Worm (Caenorhabditis elegans) whole organism, L4 larva: Measurements from ENCODE around the gene srbc-79.

Experiments
- F10B5.3 ChIP-seq: sonication (generic microtip); optimal IDR thresholded peaks from 2 replicates; lab custom pipeline; 2016; ENCODE audit warnings: mild to moderate bottlenecking, missing genetic modification characterization, missing compliant biosample characterization
- F26F4.8 ChIP-seq: fragments of 200-800 bp; sonication (Bioruptor generic); conservative IDR thresholded peaks from 2 replicates; pipeline ENCODE4 v1.3.6; 2022; ENCODE audit warnings: missing genetic modification characterization, missing compliant biosample characterization
- F44E2.7 ChIP-seq: fragments of 200-800 bp; sonication (Bioruptor generic); IDR thresholded peaks from 2 replicates; pipeline ENCODE4 v2.1.2; 2022; ENCODE audit warnings: missing genetic modification characterization, missing compliant biosample characterization
- F49E8.2 ChIP-seq: sonication (generic microtip); optimal IDR thresholded peaks from 2 replicates; lab custom pipeline; 2016; ENCODE audit warnings: missing compliant biosample characterization, mild to moderate bottlenecking, missing genetic modification characterization, borderline replicate concordance
- Y48G9A.11 ChIP-seq: fragments of 200-800 bp; sonication (Bioruptor generic); IDR thresholded peaks from 2 replicates; pipeline ENCODE4 v1.3.6; 2022; ENCODE audit warnings: missing genetic modification reagents, missing genetic modification characterization, missing compliant biosample characterization
- Y5F2A.4 ChIP-seq: fragments of 200-800 bp; sonication (Bioruptor generic); optimal IDR thresholded peaks from 2 replicates; lab custom pipeline; 2018; ENCODE audit warnings: mild to moderate bottlenecking, missing genetic modification characterization, missing compliant biosample characterization
- Y75B8A.6 ChIP-seq: fragments of 200-800 bp; sonication (Bioruptor generic); IDR thresholded peaks from 2 replicates; pipeline ENCODE4 v1.3.6; 2022; ENCODE audit warnings: missing genetic modification reagents, missing genetic modification characterization, missing compliant biosample characterization
- aha-1 ChIP-seq: fragments of 150-350 bp; peaks from one replicate; lab custom pipeline; 2014; ENCODE audit warnings: missing biosample characterization, missing genetic modification characterization
- ceh-28 ChIP-seq: fragments of 150-350 bp; optimal IDR thresholded peaks from 2 replicates; lab custom pipeline; 2014; ENCODE audit warnings: missing biosample characterization, missing genetic modification reagents, missing genetic modification characterization
- ceh-32 ChIP-seq: sonication (generic microtip); optimal IDR thresholded peaks from 2 replicates; lab custom pipeline; 2016; ENCODE audit warnings: mild to moderate bottlenecking, missing genetic modification characterization, missing compliant biosample characterization; ENCODE audit not compliant: poor library complexity
- ceh-62 ChIP-seq: sonication (generic microtip); optimal IDR thresholded peaks from 2 replicates; lab custom pipeline; 2017; ENCODE audit warnings: missing biosample characterization, missing genetic modification characterization
- ces-1 ChIP-seq: fragments of 150-350 bp; sonication (generic microtip); optimal IDR thresholded peaks from 4 replicates; lab custom pipeline; 2014; ENCODE audit warnings: missing biosample characterization, missing genetic modification reagents, missing genetic modification characterization
- cey-2 ChIP-seq: sonication (generic microtip); optimal IDR thresholded peaks from 3 replicates; lab custom pipeline; 2017; ENCODE audit warnings: missing genetic modification characterization, mild to moderate bottlenecking, missing compliant biosample characterization, antibody characterized with exemption, borderline replicate concordance; ENCODE audit not compliant: insufficient read depth
- ctbp-1 ChIP-seq: fragments of 200-800 bp; sonication (Bioruptor generic); IDR thresholded peaks from 2 replicates; pipeline ENCODE4 v1.3.6; 2022; ENCODE audit warnings: missing genetic modification reagents, missing genetic modification characterization, missing compliant biosample characterization
- daf-12 ChIP-seq: fragments of 150-350 bp; optimal IDR thresholded peaks from 2 replicates; lab custom pipeline; 2014; ENCODE audit warnings: missing biosample characterization, missing genetic modification reagents, missing genetic modification characterization
- daf-16 ChIP-seq, 3 experiments: sonication (generic microtip); optimal IDR thresholded peaks; 2 replicates each; lab custom pipeline; 2016 to 2017; ENCODE audit warnings: missing genetic modification characterization in 3 of 3, missing genetic modification reagents in 3 of 3, mild to moderate bottlenecking in 2 of 3, missing compliant biosample characterization in 2 of 3, missing biosample characterization in 1 of 3, moderate library complexity in 1 of 3
- dmd-6 ChIP-seq: fragments of 200-800 bp; sonication (Bioruptor generic); IDR thresholded peaks from 2 replicates; pipeline ENCODE4 v1.3.6; 2022; ENCODE audit warnings: missing genetic modification reagents, missing genetic modification characterization, missing compliant biosample characterization
- dmd-8 ChIP-seq: fragments of 200-800 bp; sonication (Bioruptor generic); IDR thresholded peaks from 2 replicates; pipeline ENCODE4 v1.3.6; 2022; ENCODE audit warnings: missing genetic modification characterization, missing compliant biosample characterization
- dmd-9 ChIP-seq: fragments of 200-800 bp; sonication (Bioruptor generic); IDR thresholded peaks from 2 replicates; pipeline ENCODE4 v1.3.6; 2022; ENCODE audit warnings: missing genetic modification reagents, missing genetic modification characterization, missing compliant biosample characterization
- dve-1 ChIP-seq: sonication (generic microtip); optimal IDR thresholded peaks from 2 replicates; lab custom pipeline; 2017; ENCODE audit warnings: antibody characterized with exemption, mild to moderate bottlenecking, missing genetic modification characterization, missing compliant biosample characterization; ENCODE audit not compliant: insufficient read depth
- fkh-10 ChIP-seq: fragments of 150-350 bp; optimal IDR thresholded peaks from 2 replicates; lab custom pipeline; 2014; ENCODE audit warnings: missing biosample characterization, missing genetic modification reagents, missing genetic modification characterization
- gei-8 ChIP-seq: fragments of 200-800 bp; sonication (Bioruptor generic); optimal IDR thresholded peaks from 2 replicates; lab custom pipeline; 2018; ENCODE audit warnings: mild to moderate bottlenecking, missing genetic modification characterization, missing compliant biosample characterization
- hif-1 ChIP-seq, 2 experiments: sonication (generic microtip); optimal IDR thresholded peaks; 2 replicates each; lab custom pipeline; 2016 to 2017; ENCODE audit warnings: missing compliant biosample characterization in 2 of 2, missing genetic modification characterization in 2 of 2, missing genetic modification reagents in 2 of 2, missing genotype in 2 of 2, mild to moderate bottlenecking in 1 of 2
- hlh-11 ChIP-seq: fragments of 200-800 bp; sonication (Bioruptor generic); optimal IDR thresholded peaks from 2 replicates; lab custom pipeline; 2018; ENCODE audit warnings: mild to moderate bottlenecking, missing genetic modification characterization, missing compliant biosample characterization
- jun-1 ChIP-seq: fragments of 150-350 bp; optimal IDR thresholded peaks from 2 replicates; lab custom pipeline; 2014; ENCODE audit warnings: missing biosample characterization, missing genetic modification reagents, missing genetic modification characterization
- lin-13 ChIP-seq: fragments of 150-350 bp; optimal IDR thresholded peaks from 2 replicates; lab custom pipeline; 2014; ENCODE audit warnings: missing biosample characterization, missing genetic modification reagents, missing genetic modification characterization
- lin-15B ChIP-seq: fragments of 150-350 bp; sonication (generic microtip); optimal IDR thresholded peaks from 3 replicates; lab custom pipeline; 2014; ENCODE audit warnings: missing biosample characterization, missing genetic modification characterization
- lin-29 ChIP-seq: fragments of 200-800 bp; sonication (Bioruptor generic); IDR thresholded peaks from 2 replicates; pipeline ENCODE4 v1.3.6; 2022; ENCODE audit warnings: missing genetic modification reagents, missing genetic modification characterization, missing compliant biosample characterization
- lsy-2 ChIP-seq, 2 experiments: fragments of 150-350 bp in 1 of 2; sonication (generic microtip) in 1 of 2; optimal IDR thresholded peaks; 2 replicates each; lab custom pipeline; 2014 to 2017; ENCODE audit warnings: missing biosample characterization in 2 of 2, missing genetic modification characterization in 2 of 2
- nhr-102 ChIP-seq: sonication (generic microtip); optimal IDR thresholded peaks from 2 replicates; lab custom pipeline; 2016; ENCODE audit warnings: mild to moderate bottlenecking, missing genetic modification characterization, moderate library complexity, missing compliant biosample characterization
- nhr-11 ChIP-seq: fragments of 150-350 bp; optimal IDR thresholded peaks from 2 replicates; lab custom pipeline; 2014; ENCODE audit warnings: missing biosample characterization, missing genetic modification characterization
- nhr-111 ChIP-seq: fragments of 200-800 bp; sonication (Bioruptor generic); optimal IDR thresholded peaks from 2 replicates; lab custom pipeline; 2018; ENCODE audit warnings: mild to moderate bottlenecking, missing genetic modification characterization, missing compliant biosample characterization
- nhr-48 ChIP-seq: sonication (generic microtip); optimal IDR thresholded peaks from 2 replicates; lab custom pipeline; 2016; ENCODE audit warnings: mild to moderate bottlenecking, missing genetic modification characterization, missing compliant biosample characterization
- nhr-6 ChIP-seq: fragments of 150-350 bp; optimal IDR thresholded peaks from 2 replicates; lab custom pipeline; 2014; ENCODE audit warnings: missing biosample characterization, missing genetic modification characterization
- pha-4 ChIP-seq, 2 experiments: fragments of 150-350 bp in 1 of 2; fragments of 200-800 bp in 1 of 2; sonication (Bioruptor generic) in 1 of 2; IDR thresholded peaks in 1 of 2; optimal IDR thresholded peaks in 1 of 2; 2 replicates each; pipeline versions ENCODE4 v1.3.6 to Lab custom; 2014 to 2022; ENCODE audit warnings: missing genetic modification characterization in 2 of 2, missing genetic modification reagents in 2 of 2, missing biosample characterization in 1 of 2, missing compliant biosample characterization in 1 of 2
- php-3 ChIP-seq: fragments of 200-800 bp; sonication (Bioruptor generic); IDR thresholded peaks from 2 replicates; pipeline ENCODE4 v1.3.6; 2022; ENCODE audit warnings: missing genetic modification reagents, missing genetic modification characterization, missing compliant biosample characterization
- saeg-2 ChIP-seq: fragments of 200-800 bp; sonication (Bioruptor generic); IDR thresholded peaks from 2 replicates; pipeline ENCODE4 v1.3.6; 2022; ENCODE audit warnings: missing genetic modification reagents, missing genetic modification characterization, missing compliant biosample characterization
- skn-1 ChIP-seq: fragments of 150-350 bp; optimal IDR thresholded peaks from 2 replicates; lab custom pipeline; 2014; ENCODE audit warnings: missing biosample characterization, missing genetic modification characterization
- snpc-4 ChIP-seq: fragments of 150-350 bp; optimal IDR thresholded peaks from 2 replicates; lab custom pipeline; 2014; ENCODE audit warnings: missing biosample characterization, missing genetic modification characterization
- tag-97 ChIP-seq: fragments of 200-800 bp; sonication (Bioruptor generic); IDR thresholded peaks from 2 replicates; pipeline ENCODE4 v1.3.6; 2022; ENCODE audit warnings: missing genetic modification characterization, missing compliant biosample characterization
- unc-62 ChIP-seq, 3 experiments: fragments of 150-350 bp in 1 of 3; sonication (generic microtip); optimal IDR thresholded peaks in 2 of 3; peaks in 1 of 3; 1 replicate in 1 of 3; 2 replicates in 2 of 3; lab custom pipeline; 2014 to 2017; ENCODE audit warnings: missing biosample characterization in 3 of 3, missing genetic modification characterization in 3 of 3, missing genetic modification reagents in 3 of 3, missing genotype in 1 of 3
- vab-7 ChIP-seq: fragments of 200-800 bp; sonication (Bioruptor generic); IDR thresholded peaks from 2 replicates; pipeline ENCODE4 v1.3.6; 2022; ENCODE audit warnings: missing genetic modification reagents, missing genetic modification characterization, missing compliant biosample characterization
- zfp-3 ChIP-seq: fragments of 200-800 bp; sonication (Bioruptor generic); conservative IDR thresholded peaks from 2 replicates; pipeline ENCODE4 v1.3.6; 2022; ENCODE audit warnings: missing genetic modification reagents, missing genetic modification characterization, missing compliant biosample characterization
- zip-11 ChIP-seq: fragments of 200-800 bp; sonication (Bioruptor generic); IDR thresholded peaks from 2 replicates; pipeline ENCODE4 v1.3.6; 2022; ENCODE audit warnings: missing genetic modification characterization, missing compliant biosample characterization
- zip-2 ChIP-seq: fragments of 150-350 bp; optimal IDR thresholded peaks from 2 replicates; lab custom pipeline; 2014; ENCODE audit warnings: missing biosample characterization, missing genetic modification characterization
- ztf-11 ChIP-seq: fragments of 150-350 bp; optimal IDR thresholded peaks from 2 replicates; lab custom pipeline; 2014; ENCODE audit warnings: missing biosample characterization, missing genetic modification characterization
- ztf-7 ChIP-seq: fragments of 150-350 bp; optimal IDR thresholded peaks from 2 replicates; lab custom pipeline; 2014; ENCODE audit warnings: missing biosample characterization, missing genetic modification characterization

The srbc-79 gene

ce11 chrV:20492385-20492784 lies at the start of gene srbc-79:
Gene srbc-79 (minus strand): TSS chrV:20492485.
- no peak for TF ChIP-seq pha-4 (GFP tag; IDR thresholded peaks at IDR 0.05; lab: Robert Waterston, UW)
- TF ChIP-seq pha-4 (tag; optimal IDR thresholded peaks at IDR 0.05; lab: Kevin White, UChicago), result no peak
- peak; percentile 16 for TF ChIP-seq aha-1

ce11 chrV:20539055-20539454 lies 46.8 kb upstream of the srbc-79 start, which contains the start of gene Y38H6C.16:
Gene Y38H6C.16 (minus strand): TSS chrV:20539347.
- TF ChIP-seq zfp-3 (GFP tag; lab: Robert Waterston, UW) (no peak), gei-8 (GFP tag; lab: Kevin White, UChicago) (no peak), ceh-32 (tag; lab: Kevin White, UChicago) (no peak), ceh-28 (no peak), Y5F2A.4 (no peak), dmd-9 (GFP tag; lab: Robert Waterston, UW) (no peak), ztf-11 (no peak), cey-2 (tag; lab: Kevin White, UChicago) (no peak), F44E2.7 (no peak), lin-29 (GFP tag; lab: Robert Waterston, UW) (no peak), F10B5.3 (no peak), jun-1 (tag; lab: Kevin White, UChicago) (no peak), daf-16 (GFP tag; optimal IDR thresholded peaks at IDR 0.05; lab: Kevin White, UChicago) (no peak), daf-16 (tag; optimal IDR thresholded peaks at IDR 0.05; lab: Kevin White, UChicago) (no peak), dmd-8 (GFP tag; lab: Robert Waterston, UW) (no peak)
- TF ChIP-seq, all 104 proteins: peak for 0

ce11 chrV:20536208-20536607 lies 43.9 kb upstream of the srbc-79 start, which contains the start of gene Y38H6C.15:
Gene Y38H6C.15 (minus strand): TSS chrV:20536308.
- no peak for TF ChIP-seq lsy-2 (tag; optimal IDR thresholded peaks at IDR 0.05; lab: Kevin White, UChicago)
- TF ChIP-seq tag-97 (GFP tag; lab: Robert Waterston, UW), result no peak
- TF ChIP-seq nhr-111 (GFP tag; lab: Kevin White, UChicago), result no peak
- no peak for TF ChIP-seq php-3
- TF ChIP-seq Y48G9A.11, result no peak
- no peak for TF ChIP-seq nhr-102 (tag; lab: Kevin White, UChicago)
- no peak for TF ChIP-seq ztf-7
- TF ChIP-seq Y75B8A.6, result no peak
- no peak for TF ChIP-seq nhr-6
- TF ChIP-seq vab-7, result no peak
- no peak for TF ChIP-seq dmd-6 (GFP tag; lab: Robert Waterston, UW)
- TF ChIP-seq dve-1 (tag; lab: Kevin White, UChicago), result no peak
- no peak for TF ChIP-seq F49E8.2 (tag; lab: Kevin White, UChicago)
- TF ChIP-seq zip-11 (GFP tag; lab: Robert Waterston, UW), result no peak
- no peak for TF ChIP-seq unc-62 (GFP tag; optimal IDR thresholded peaks at IDR 0.05 in 1 of 2; lab: Kevin White, UChicago)
- TF ChIP-seq unc-62 (tag; optimal IDR thresholded peaks at IDR 0.05; lab: Kevin White, UChicago), result no peak
- TF ChIP-seq hlh-11, result no peak
- TF ChIP-seq lin-15B (tag; lab: Kevin White, UChicago), result no peak
- TF ChIP-seq, all 104 proteins: peak for 0

- no peak for TF ChIP-seq lin-13 (GFP tag; lab: Kevin White, UChicago)
- TF ChIP-seq nhr-48, result no peak
- no peak for TF ChIP-seq nhr-11 (tag; lab: Kevin White, UChicago)
- TF ChIP-seq fkh-10 (GFP tag; lab: Kevin White, UChicago), result no peak
- no peak for TF ChIP-seq zip-2 (tag; lab: Kevin White, UChicago)
- TF ChIP-seq hif-1 (tag; optimal IDR thresholded peaks at IDR 0.05; lab: Kevin White, UChicago), result no peak
- TF ChIP-seq skn-1 (tag; lab: Kevin White, UChicago), result no peak
- no peak for TF ChIP-seq zfp-3 (GFP tag; lab: Robert Waterston, UW)
- TF ChIP-seq snpc-4 (tag; lab: Kevin White, UChicago), result no peak
- no peak for TF ChIP-seq ceh-62
- no peak for TF ChIP-seq F26F4.8 (GFP tag; lab: Robert Waterston, UW)
- no peak for TF ChIP-seq daf-12 (tag; lab: Kevin White, UChicago)
- no peak for TF ChIP-seq ces-1 (GFP tag; lab: Kevin White, UChicago)
- no peak for TF ChIP-seq Y48G9A.11
- TF ChIP-seq ctbp-1 (GFP tag; lab: Robert Waterston, UW), result no peak
- no peak for TF ChIP-seq F44E2.7
- no peak for TF ChIP-seq saeg-2 (GFP tag; lab: Robert Waterston, UW)
Observed at ce11 chrV:20534072-20534471, 41.8 kb upstream of the srbc-79 start, which contains the start of gene famh-161. Gene famh-161 (minus strand): TSS chrV:20534172.
